Worm (Caenorhabditis elegans): Measurements from ENCODE around the gene fbxa-170.
A peak's percentile ranks its signal among the peaks of the same experiment; 100 is the strongest.

Gene fbxa-170

DNA sequence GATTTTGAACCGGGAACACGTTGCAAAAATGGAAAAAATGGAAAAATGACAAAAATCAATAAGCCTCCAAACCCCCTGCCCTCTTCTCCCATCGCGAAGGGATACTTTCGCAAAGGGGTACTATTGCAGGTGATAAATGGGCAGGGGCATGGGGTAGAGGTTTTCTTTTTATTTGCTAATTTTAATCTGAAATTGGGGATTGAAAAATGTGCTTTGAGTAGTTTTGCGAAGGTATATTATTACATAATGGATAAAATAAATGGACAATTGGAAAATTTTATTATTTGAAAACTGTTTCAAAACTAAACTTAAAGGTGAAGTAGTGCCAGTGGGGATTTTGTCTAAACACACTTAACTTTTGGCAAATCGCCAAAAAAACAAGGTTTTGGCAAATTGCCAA is 50.9 kb downstream of the fbxa-170 start (continued):
- TF ChIP-seq mel-28 (tag; optimal IDR thresholded peaks at IDR 0.05; ENCODE audit: borderline replicate concordance) (peak; percentile 58), nfya-2 (GFP tag; IDR thresholded peaks at IDR 0.05) (no peak), lin-35 (GFP tag; optimal IDR thresholded peaks at IDR 0.05) (peak in 2 of 3 experiments; percentile 75 to 98), ceh-100 (GFP tag; IDR thresholded peaks at IDR 0.05) (peak; percentile 61), B0336.3 (GFP tag; IDR thresholded peaks at IDR 0.05) (peak; percentile 99), fkh-3 (tag; optimal IDR thresholded peaks at IDR 0.05) (no peak), cebp-2 (GFP tag; IDR thresholded peaks at IDR 0.05) (peak; percentile 98), mxl-1 (tag; optimal IDR thresholded peaks at IDR 0.05) (peak; percentile 17), ekl-4 (GFP tag; IDR thresholded peaks at IDR 0.05) (peak; percentile 93), somi-1 (GFP tag; optimal IDR thresholded peaks at IDR 0.05) (peak; percentile 98), Y79H2A.3 (GFP tag; conservative IDR thresholded peaks at IDR 0.05) (no peak), die-1 (tag; optimal IDR thresholded peaks at IDR 0.05) (peak; percentile 58), ztf-28 (GFP tag; IDR thresholded peaks at IDR 0.05) (0 out of 2 replicates have a peak, but pooled peaks have one; percentile 15), bed-2 (GFP tag; IDR thresholded peaks at IDR 0.05) (peak; percentile 80), pha-4 (tag; optimal IDR thresholded peaks at IDR 0.05) (peak; percentile 93), attf-5 (GFP tag; optimal IDR thresholded peaks at IDR 0.05) (peak; percentile 53), F57A8.1 (GFP tag; optimal IDR thresholded peaks at IDR 0.05) (peak; percentile 67), lag-1 (GFP tag; IDR thresholded peaks at IDR 0.05) (peak; percentile 91; the same call in 1 of the 2 replicates), D2030.7 (GFP tag; IDR thresholded peaks at IDR 0.05) (no peak), hmg-20 (GFP tag; IDR thresholded peaks at IDR 0.05) (peak; percentile 93), hlh-12 (tag; optimal IDR thresholded peaks at IDR 0.05) (peak; percentile 65)
